Worm (Caenorhabditis elegans) whole organism, L4/young adult: ENCODE results near the gene ifd-2.

Experiments used
- W03F9.2 ChIP-seq: fragments of 150-350 bp; optimal IDR thresholded peaks from 2 replicates; lab custom pipeline; 2014; ENCODE audit warnings: missing biosample characterization, missing genetic modification characterization
- dao-5 ChIP-seq: sonication (generic microtip); optimal IDR thresholded peaks from 2 replicates; lab custom pipeline; 2016; ENCODE audit warnings: missing genotype, missing genetic modification characterization, moderate library complexity, missing compliant biosample characterization
- him-1 ChIP-seq: sonication (generic microtip); optimal IDR thresholded peaks from 2 replicates; lab custom pipeline; 2016; ENCODE audit warnings: missing genotype, missing genetic modification reagents, missing genetic modification characterization, missing compliant biosample characterization

The ifd-2 gene

DNA sequence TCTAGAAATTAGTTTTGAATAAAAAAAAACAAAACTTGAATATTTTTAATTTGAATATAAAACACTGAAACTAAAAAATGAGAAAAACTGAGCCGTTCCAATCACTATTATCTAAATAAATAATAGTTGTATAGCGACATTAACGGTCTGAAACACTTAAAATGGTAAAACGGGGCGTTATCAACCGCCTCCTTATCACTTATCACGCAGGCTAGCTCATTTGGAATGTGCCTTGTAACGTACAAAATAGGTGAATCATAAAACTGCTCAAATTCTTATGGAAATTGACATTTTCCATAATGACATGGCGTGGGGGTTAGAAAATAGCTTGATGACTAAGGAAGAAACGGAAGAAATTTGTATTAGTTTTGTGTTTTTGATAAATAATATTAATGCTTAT, at the start of gene ifd-2:
Gene ifd-2 (minus strand): TSS at position 1 of the 400 bp plus-strand sequence.
- TF ChIP-seq W03F9.2 (no peak), dao-5 (no peak), him-1 (tag; lab: Kevin White, UChicago) (no peak)

DNA sequence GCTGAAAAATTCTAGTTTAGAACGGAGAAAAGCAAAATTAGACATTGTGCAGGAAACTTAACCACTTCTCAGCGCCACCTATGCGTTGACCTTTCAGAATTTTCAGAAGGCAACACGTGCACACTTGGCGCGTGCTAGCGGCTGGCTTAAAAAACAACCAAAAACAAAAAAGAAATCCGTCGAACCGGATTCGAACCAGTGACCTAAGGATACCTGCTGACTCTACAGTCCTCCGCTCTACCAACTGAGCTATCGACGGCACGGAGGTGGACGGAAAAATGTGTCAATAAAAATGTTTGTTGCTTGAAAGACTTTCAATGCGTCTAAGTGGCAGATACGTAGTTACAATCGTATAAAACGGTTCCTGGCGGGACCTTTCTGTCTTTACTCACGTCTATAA, 49.5 kb upstream of the ifd-2 start:
- no peak for TF ChIP-seq W03F9.2
- TF ChIP-seq dao-5 = no peak
- TF ChIP-seq him-1 (tag; lab: Kevin White, UChicago) = no peak

ce11 chrX:864293-864731, 48.6 kb upstream of the ifd-2 start:
- TF ChIP-seq dao-5 (no peak), W03F9.2 (no peak), him-1 (tag; lab: Kevin White, UChicago) (no peak)

- TF ChIP-seq him-1 (tag; lab: Kevin White, UChicago) (no peak), W03F9.2 (no peak), dao-5 (no peak)
Observed at ce11 chrX:863478-863877, 47.7 kb upstream of the ifd-2 start, which contains the start of gene cdo-1. TSS of gene cdo-1 (minus strand) at chrX:863578.

- TF ChIP-seq W03F9.2 (no peak), dao-5 (no peak), him-1 (tag; lab: Kevin White, UChicago) (no peak)
Observed at ce11 chrX:861378-861777, 45.6 kb upstream of the ifd-2 start.

DNA sequence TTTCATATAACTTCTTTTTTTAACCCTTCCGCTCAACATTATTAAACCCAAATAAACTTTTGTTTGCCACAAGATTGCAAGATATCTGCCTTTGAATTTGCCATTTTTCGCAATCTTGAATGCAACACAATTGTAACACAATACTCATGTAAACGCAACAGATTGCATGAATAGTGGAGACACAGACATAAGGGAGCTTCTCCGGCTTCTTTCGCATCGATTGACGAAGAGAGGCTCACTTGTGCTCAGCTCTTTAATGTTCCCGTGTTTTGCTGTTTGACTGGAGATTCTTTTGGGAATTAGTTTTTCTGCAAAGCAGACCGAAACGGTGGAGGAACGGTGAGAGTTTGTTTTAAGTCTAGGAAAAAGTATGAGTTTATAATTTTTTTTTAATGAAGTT, 43.7 kb upstream of the ifd-2 start, which contains the start of gene F56F10.2:
Gene F56F10.2 (plus strand): TSS at position 215 of the 400 bp plus-strand sequence.
- no peak for TF ChIP-seq him-1 (tag; lab: Kevin White, UChicago)
- no peak for TF ChIP-seq W03F9.2
- no peak for TF ChIP-seq dao-5

- TF ChIP-seq W03F9.2 (no peak), him-1 (tag; lab: Kevin White, UChicago) (no peak), dao-5 (no peak)
Observed at ce11 chrX:857658-858057, 41.9 kb upstream of the ifd-2 start.

ce11 chrX:853604-854003, 37.9 kb upstream of the ifd-2 start:
- TF ChIP-seq him-1 (tag; lab: Kevin White, UChicago) (no peak), dao-5 (no peak), W03F9.2 (no peak)

- TF ChIP-seq W03F9.2 (no peak), him-1 (tag; lab: Kevin White, UChicago) (no peak), dao-5 (no peak)
Observed at ce11 chrX:852739-853268, 37.1 kb upstream of the ifd-2 start.

DNA sequence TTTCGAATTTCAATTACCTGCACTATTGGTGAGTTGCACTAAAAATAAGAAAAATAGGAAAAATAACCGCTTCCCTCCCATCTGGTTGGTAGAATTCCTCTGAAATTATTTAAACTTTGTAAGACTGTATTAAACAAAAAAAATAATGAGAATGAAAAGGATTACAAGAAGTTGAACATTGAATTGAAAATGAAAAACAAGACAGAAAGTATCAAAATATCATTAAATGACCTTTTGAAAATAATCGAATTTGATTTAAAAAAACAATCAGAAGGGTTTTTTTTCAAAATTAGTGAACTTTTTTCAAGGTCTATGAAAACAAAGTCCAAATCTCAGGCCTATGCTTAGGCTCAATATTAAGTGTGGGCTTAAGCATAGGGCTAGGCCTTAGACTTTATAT, 35.7 kb upstream of the ifd-2 start, which contains the start of gene igcm-1:
Gene igcm-1 (minus strand): TSS at position 101 of the 400 bp plus-strand sequence.
- TF ChIP-seq him-1 (tag; lab: Kevin White, UChicago) = no peak
- TF ChIP-seq dao-5 = no peak
- TF ChIP-seq W03F9.2 = no peak

DNA sequence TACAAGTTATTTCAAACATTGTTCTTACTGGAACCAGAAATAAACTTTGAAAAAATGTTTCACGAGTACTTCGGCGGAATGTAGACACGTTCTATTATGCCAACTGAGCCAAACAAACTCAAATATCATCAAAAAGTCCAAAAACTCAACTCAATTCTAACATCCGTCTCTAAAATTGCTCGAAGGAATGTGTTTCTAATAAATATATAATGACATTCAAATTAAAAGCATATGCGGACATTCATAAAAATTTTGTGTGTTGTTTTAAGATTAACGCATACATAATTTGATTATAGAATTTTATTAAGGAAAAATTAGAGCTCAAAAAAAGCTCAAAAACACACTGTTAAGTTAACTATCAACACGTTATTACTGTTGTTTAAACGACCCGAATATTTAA, 29.7 kb upstream of the ifd-2 start:
- TF ChIP-seq W03F9.2 = no peak

- TF ChIP-seq dao-5 (no peak), W03F9.2 (no peak), him-1 (tag; lab: Kevin White, UChicago) (peak; percentile 51)
Observed at ce11 chrX:844649-845048, 28.9 kb upstream of the ifd-2 start.

- TF ChIP-seq him-1 (tag; lab: Kevin White, UChicago) (no peak), dao-5 (no peak), W03F9.2 (no peak)
Observed at ce11 chrX:841393-841792, 25.7 kb upstream of the ifd-2 start, which contains the start of gene F39H12.3. TSS of gene F39H12.3 (minus strand) at chrX:841493.

DNA sequence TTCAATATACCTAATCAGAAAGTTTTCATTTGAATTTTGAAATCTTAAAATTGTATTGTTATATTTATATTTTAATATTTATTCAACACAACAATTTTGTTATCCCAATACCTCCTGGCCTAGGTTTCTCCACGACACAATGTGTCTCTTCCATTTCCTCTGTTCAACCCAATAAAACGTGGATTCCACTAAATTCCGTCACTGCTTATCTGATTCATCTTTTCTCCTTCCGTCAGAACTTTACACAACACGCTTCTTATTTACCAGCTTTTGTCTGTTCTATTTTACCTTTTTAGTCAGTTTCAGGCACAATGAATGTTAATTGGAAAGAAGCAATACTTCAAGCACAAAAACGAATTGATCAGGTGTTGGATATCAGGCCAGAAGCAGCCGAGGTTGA, 18.7 kb upstream of the ifd-2 start, which contains the start of gene F39H12.1:
Gene F39H12.1 (plus strand): TSS at position 301 of the 400 bp plus-strand sequence.
- TF ChIP-seq him-1 (tag; lab: Kevin White, UChicago) (no peak), W03F9.2 (no peak), dao-5 (no peak)

- TF ChIP-seq him-1 (tag; lab: Kevin White, UChicago) = no peak
- TF ChIP-seq W03F9.2 = no peak
- TF ChIP-seq dao-5 = no peak
Observed at ce11 chrX:830185-830584, 14.5 kb upstream of the ifd-2 start.

- TF ChIP-seq dao-5 (no peak), W03F9.2 (no peak), him-1 (tag; lab: Kevin White, UChicago) (no peak)
Observed at ce11 chrX:828603-829002, 12.9 kb upstream of the ifd-2 start, which contains the start of gene wdr-54. TSS of gene wdr-54 (plus strand) at chrX:828903.
